Fruit fly (Drosophila melanogaster): ENCODE measurements around the gene CG5854.

The CG5854 gene

DNA sequence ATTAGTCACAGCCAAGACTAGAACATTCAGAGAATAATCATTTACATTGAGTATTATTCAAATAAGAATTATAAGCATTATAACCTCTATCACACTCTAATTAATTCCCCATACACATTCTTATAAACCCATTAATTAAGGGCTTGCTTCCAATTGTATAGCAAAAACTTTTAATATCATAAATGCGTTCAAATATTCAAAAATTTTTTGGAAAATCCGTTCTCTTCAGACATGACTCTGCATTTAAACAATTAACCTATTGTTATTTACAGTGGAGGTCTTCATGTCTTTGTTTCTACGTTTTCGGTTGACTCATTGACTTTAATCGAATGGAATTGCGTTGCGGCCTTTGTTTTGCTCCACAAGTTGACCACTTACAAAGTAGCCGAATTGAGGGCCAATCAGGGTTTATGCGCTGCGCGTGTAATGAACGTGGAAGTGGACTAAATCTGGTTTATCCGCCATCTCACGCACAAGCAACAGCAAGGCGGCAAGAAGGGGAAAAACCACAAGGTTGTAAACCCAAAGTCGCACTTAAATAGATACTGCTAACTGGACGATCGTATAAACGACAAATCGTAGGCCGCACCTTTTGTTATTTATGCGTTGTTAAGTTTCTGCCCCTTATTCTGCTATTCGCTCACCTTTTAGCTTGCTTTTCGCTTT is 12.7 kb upstream of the CG5854 start (continued):
- TF ChIP-seq ken (GFP tag; IDR thresholded peaks at IDR 0.05) (peak; percentile 66; the same call in 2 of the 3 replicates), pb (GFP tag; optimal IDR thresholded peaks at IDR 0.05) (peak; percentile 77), CG17612 (GFP tag; IDR thresholded peaks at IDR 0.05) (0 out of 2 replicates have a peak, but pooled peaks have one; percentile 20), CG1647 (GFP tag; optimal IDR thresholded peaks at IDR 0.05) (no peak), CG30431 (GFP tag; optimal IDR thresholded peaks at IDR 0.05) (no peak), CG2120 (GFP tag; optimal IDR thresholded peaks at IDR 0.05) (peak; percentile 76), CG32532 (GFP tag; IDR thresholded peaks at IDR 0.05) (peak; percentile 83), nerfin-1 (tag; optimal IDR thresholded peaks at IDR 0.05) (no peak), Drgx (GFP tag; IDR thresholded peaks at IDR 0.05) (peak; percentile 50; the same call in 1 of the 2 replicates), CG7372 (GFP tag; IDR thresholded peaks at IDR 0.05) (peak; percentile 29; the same call in 1 of the 2 replicates), Oaz (GFP tag; IDR thresholded peaks at IDR 0.05) (no peak), H15 (GFP tag; IDR thresholded peaks at IDR 0.05) (no peak), CG14860 (GFP tag; IDR thresholded peaks at IDR 0.05; ENCODE audit: partially characterized antibody) (no peak), MBD-R2 (GFP tag; IDR thresholded peaks at IDR 0.05) (peak; percentile 57), CG4424 (GFP tag; optimal IDR thresholded peaks at IDR 0.05) (no peak), CG15479 (GFP tag; optimal IDR thresholded peaks at IDR 0.05) (no peak), CG4360 (GFP tag; IDR thresholded peaks at IDR 0.05) (no peak), insv (GFP tag; optimal IDR thresholded peaks at IDR 0.05) (no peak), lola (GFP tag; optimal IDR thresholded peaks at IDR 0.05) (no peak), CG8944 (GFP tag; optimal IDR thresholded peaks at IDR 0.05) (peak; percentile 10), CG11560 (tag; IDR thresholded peaks at IDR 0.05) (no peak), Atf3 (GFP tag; optimal IDR thresholded peaks at IDR 0.05) (no peak), Mrtf (GFP tag; IDR thresholded peaks at IDR 0.05) (no peak), CG17186 (GFP tag; optimal IDR thresholded peaks at IDR 0.05) (no peak), NfI (GFP tag; optimal IDR thresholded peaks at IDR 0.05) (peak; percentile 58), CG10147 (GFP tag; optimal IDR thresholded peaks at IDR 0.05) (peak; percentile 60), fd64A (GFP tag; optimal IDR thresholded peaks at IDR 0.05) (no peak), CG12769 (tag; optimal IDR thresholded peaks at IDR 0.05) (peak; percentile 94), psq (GFP tag; optimal IDR thresholded peaks at IDR 0.05) (no peak), D19A (tag; optimal IDR thresholded peaks at IDR 0.05) (no peak), al (GFP tag; IDR thresholded peaks at IDR 0.05) (peak; percentile 56), slbo (GFP tag; IDR thresholded peaks at IDR 0.05) (peak; percentile 87), CG2199 (GFP tag; IDR thresholded peaks at IDR 0.05) (no peak), ERR (GFP tag; optimal IDR thresholded peaks at IDR 0.05) (no peak), GATAe (GFP tag; conservative IDR thresholded peaks at IDR 0.05) (no peak), fd96Cb (tag; optimal IDR thresholded peaks at IDR 0.05) (no peak), her (GFP tag; optimal IDR thresholded peaks at IDR 0.05) (peak; percentile 76), CG8924 (tag; optimal IDR thresholded peaks at IDR 0.05) (no peak), CG33557 (GFP tag; optimal IDR thresholded peaks at IDR 0.05) (no peak), Meics (GFP tag; optimal IDR thresholded peaks at IDR 0.05) (peak; percentile 59), Atf-2 (GFP tag; optimal IDR thresholded peaks at IDR 0.05) (no peak), CG12391 (tag; optimal IDR thresholded peaks at IDR 0.05) (peak; percentile 3), ham (GFP tag; IDR thresholded peaks at IDR 0.05) (no peak; the same call in 1 of the 2 replicates), CG18599 (GFP tag; optimal IDR thresholded peaks at IDR 0.05) (peak; percentile 84), CG12104 (GFP tag; optimal IDR thresholded peaks at IDR 0.05) (no peak), prd (optimal IDR thresholded peaks at IDR 0.05) (no peak), prd (GFP tag; IDR thresholded peaks at IDR 0.05) (0 out of 3 replicates have a peak, but pooled peaks have one; percentile 49), CG10959 (GFP tag; IDR thresholded peaks at IDR 0.05) (no peak; the same call in 1 of the 2 replicates), so (GFP tag; IDR thresholded peaks at IDR 0.05) (peak; percentile 80), Doc3 (GFP tag; IDR thresholded peaks at IDR 0.05; ENCODE audit: partially characterized antibody) (no peak)
